Fruit fly (Drosophila melanogaster): Measurements from ENCODE around the gene CG44869.

Gene CG44869

DNA sequence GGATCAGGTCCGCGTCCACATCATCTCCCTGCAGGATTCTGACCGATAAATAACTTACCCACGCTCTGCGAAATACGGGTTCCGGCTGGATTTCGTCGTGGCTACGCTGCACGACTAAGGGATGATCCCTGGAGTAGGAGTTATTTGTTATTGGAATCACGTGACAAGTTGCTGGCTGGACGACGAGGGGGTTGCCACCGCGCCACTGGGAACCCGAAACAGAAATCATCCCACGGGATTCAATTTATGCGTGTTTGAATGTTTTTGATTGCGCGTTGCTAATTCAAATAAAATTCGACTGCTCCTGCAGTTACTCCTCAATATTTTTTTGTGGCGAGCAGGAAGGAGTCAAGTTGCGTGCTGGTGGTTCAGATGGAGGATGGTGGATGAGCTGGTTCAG lies 11.5 kb upstream of the CG44869 start:
- TF ChIP-seq psq (optimal IDR thresholded peaks at IDR 0.05) (no peak), CG8478 (optimal IDR thresholded peaks at IDR 0.05) (no peak)

DNA sequence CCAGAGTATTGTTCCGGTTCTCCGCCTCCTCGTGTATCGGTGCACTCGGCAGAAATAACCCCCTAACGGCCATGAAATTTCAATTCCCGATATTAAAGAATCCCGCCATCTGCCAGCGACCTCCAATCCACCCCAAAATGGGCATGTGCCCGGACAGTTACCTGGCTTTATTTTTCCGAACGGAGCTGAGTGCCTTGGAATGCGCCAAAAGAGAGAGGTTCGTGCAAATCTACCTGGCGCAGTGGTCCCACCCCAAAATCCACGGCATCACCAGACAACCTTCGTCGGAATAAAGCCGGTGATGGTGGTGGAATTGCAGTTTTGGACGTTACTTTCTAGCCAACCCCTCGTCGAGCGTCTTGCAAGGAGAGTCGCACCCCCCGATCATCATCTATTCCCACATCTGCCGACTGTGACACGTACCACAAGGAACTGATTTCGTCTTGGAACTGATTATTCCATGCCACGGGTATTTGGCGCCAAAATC lies 8.6 kb upstream of the CG44869 start:
- TF ChIP-seq Dll (optimal IDR thresholded peaks at IDR 0.05) (no peak), CG8478 (optimal IDR thresholded peaks at IDR 0.05) (no peak)

DNA sequence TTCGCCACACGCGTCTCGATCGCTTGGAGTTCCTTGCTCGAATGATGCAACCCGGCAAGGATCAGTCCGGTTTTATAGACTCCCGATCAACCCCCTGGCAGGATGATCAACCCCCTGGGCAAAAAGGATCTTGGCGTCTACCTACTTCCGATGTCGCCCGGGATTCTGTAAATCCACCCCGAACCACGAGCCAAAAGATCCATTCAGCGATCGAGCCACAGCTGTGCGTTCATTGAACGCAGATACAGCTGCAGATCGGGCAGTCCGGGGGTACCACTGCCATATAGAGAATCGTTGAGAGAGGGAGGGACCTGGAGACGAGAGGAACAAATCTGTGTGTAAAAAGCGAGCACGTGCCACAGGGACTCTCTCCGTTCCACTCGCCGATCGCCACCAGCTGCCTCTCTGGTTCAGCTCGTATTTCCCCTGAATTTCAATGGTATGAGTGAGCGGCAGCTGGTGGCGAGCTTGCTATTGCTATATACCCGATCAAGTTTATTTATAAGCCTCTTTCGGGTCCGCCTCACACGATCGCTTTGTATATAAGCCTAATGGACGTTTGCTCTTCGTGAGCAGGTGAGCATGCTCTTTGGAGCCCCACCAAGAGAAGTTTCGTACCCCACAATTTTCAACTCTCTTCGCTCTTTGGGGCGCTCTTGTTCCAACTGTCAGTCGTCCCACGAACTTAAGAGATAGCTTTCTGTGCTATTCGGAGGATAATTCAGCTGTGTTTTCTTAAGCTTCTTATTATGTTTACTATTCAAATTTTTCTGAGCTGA lies 7.6 kb upstream of the CG44869 start, which contains the start of gene wor:
Gene wor (minus strand): TSS at position 51 of the 779 bp plus-strand sequence.
- TF ChIP-seq CG8478 (optimal IDR thresholded peaks at IDR 0.05) (no peak), EcR (GFP tag; optimal IDR thresholded peaks at IDR 0.05) (peak in 1 of 2 experiments; percentile 51)

DNA sequence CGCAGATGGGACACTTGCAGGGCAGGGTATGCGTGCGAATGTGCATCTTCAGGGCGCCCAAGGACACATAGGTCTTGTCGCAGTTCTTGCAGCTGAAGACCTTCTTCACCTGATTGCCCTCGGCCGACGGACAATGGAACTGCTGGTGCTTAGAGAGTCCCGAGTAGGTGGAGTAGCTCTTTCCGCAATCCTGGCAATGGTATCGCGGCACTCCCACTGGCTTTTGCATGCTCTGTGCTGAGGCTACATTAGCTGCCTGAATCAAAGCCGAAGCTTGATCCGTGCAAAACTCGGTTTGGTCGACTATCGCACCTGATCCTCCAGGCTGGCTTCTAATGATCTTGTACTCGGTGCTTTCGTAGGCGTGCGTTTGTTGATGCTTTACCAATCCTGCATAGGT lies 6.0 kb upstream of the CG44869 start:
- TF ChIP-seq CG8478 (optimal IDR thresholded peaks at IDR 0.05) (no peak), Dll (optimal IDR thresholded peaks at IDR 0.05) (no peak), pan (optimal IDR thresholded peaks at IDR 0.05) (no peak), usp (GFP tag; optimal IDR thresholded peaks at IDR 0.05) (no peak), EcR (GFP tag; optimal IDR thresholded peaks at IDR 0.05) (no peak), psq (optimal IDR thresholded peaks at IDR 0.05) (no peak)

DNA sequence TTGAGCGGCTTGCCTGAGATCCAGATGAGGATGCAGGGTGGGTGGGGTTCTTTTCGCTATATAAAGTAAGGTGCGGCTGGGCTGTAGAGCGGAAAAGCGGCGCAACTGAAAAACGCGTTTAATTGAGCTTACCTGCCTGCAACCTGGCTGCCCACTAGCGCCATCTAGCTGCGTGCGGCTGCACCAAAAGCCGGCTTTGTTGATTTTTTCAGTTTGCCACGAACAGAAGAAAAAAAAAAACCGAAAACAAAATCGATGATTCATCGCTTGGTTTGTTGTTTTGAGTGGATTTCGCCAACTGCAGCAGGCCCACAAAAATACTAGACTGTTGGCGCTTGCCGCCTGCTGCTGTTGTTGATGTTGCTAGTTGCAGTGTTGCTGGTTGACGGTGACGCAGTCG lies 4.3 kb upstream of the CG44869 start:
- TF ChIP-seq EcR (GFP tag; optimal IDR thresholded peaks at IDR 0.05) (no peak), usp (GFP tag; optimal IDR thresholded peaks at IDR 0.05) (no peak), Dll (optimal IDR thresholded peaks at IDR 0.05) (no peak), psq (optimal IDR thresholded peaks at IDR 0.05) (no peak), pan (optimal IDR thresholded peaks at IDR 0.05) (no peak), CG8478 (optimal IDR thresholded peaks at IDR 0.05) (no peak)

DNA sequence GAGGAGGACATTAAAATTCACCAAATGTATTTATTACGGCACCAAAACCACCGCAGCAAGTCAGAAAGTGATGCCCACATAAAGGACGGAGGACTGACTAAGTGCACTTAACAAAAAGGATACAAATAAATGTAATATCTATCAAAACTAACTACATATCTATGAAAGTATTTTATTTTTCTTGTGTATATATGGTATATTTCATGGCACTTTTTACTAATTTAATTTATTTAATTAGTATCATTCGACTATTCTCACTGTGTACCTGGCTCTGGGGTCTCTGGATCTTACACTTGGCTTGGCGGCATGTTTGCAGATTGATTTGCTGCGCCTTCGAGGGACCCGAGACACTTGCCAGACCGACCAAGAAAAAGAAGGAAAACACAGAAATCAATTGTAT lies 4.1 kb downstream of the CG44869 start:
- TF ChIP-seq Dll (optimal IDR thresholded peaks at IDR 0.05): no peak

DNA sequence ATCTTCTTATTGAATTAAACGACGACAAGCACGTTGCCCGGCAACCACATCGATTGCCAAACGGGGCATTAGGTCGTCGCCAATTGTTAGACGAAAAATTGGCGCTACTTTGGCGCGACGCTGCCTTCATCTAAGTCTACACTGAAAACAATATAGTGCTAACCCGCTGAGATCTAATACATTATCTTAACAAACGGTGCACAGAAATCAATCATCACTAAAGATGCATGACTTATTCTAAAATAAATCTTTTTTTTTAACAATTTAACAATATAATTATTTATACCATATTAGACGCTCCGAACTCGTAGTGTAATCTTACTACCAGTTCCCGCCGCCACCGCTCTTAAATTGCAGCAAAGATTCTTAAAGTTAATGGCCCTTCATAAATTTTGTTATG lies 6.3 kb downstream of the CG44869 start:
- TF ChIP-seq psq (optimal IDR thresholded peaks at IDR 0.05): no peak
- TF ChIP-seq CG8478 (optimal IDR thresholded peaks at IDR 0.05): no peak
- TF ChIP-seq pan (optimal IDR thresholded peaks at IDR 0.05): no peak
- TF ChIP-seq Dll (optimal IDR thresholded peaks at IDR 0.05): no peak
- TF ChIP-seq EcR (GFP tag; optimal IDR thresholded peaks at IDR 0.05): no peak
- no peak for TF ChIP-seq usp (GFP tag; optimal IDR thresholded peaks at IDR 0.05)

DNA sequence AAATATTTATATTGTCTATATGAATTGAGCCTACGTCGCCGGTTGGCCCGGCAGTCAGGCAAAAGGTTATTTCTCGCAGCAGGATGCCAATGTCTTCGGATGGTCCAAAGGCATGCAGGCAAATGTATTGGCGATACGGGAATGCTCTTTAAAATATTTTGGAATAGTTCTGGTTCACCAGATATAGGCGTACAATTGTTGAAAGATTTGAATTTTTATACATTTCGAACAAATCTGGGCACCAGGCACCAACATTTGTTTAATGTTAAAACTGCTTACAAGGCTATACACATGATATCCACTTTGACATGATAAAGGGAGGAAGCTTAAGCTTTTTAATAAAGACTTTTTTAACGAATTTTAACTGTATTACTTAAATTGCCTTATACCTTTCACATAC lies 7.9 kb downstream of the CG44869 start:
- TF ChIP-seq Dll (optimal IDR thresholded peaks at IDR 0.05): no peak
- no peak for TF ChIP-seq usp (GFP tag; optimal IDR thresholded peaks at IDR 0.05)
- TF ChIP-seq pan (optimal IDR thresholded peaks at IDR 0.05): no peak
- TF ChIP-seq psq (optimal IDR thresholded peaks at IDR 0.05): no peak
- TF ChIP-seq CG8478 (optimal IDR thresholded peaks at IDR 0.05): no peak
- no peak for TF ChIP-seq EcR (GFP tag; optimal IDR thresholded peaks at IDR 0.05)

DNA sequence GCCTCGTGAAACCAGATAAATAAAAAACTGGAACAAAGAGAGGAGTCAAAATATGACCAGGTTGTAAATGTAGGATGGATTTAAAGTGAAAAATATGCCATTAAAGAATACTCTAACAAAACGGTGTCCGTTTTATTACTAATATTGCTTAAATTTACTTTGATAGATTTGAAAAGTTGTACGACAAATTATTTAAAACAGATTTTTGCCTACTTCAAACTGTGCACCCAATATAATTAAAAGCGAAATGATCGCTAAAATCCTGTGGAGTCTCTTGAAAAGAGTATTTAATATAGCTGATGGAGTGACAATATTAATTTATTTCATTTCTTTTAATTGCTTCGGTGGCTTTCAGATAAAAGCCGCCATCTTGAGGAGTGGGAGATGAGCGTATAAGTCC lies 9.1 kb downstream of the CG44869 start:
- TF ChIP-seq pan (optimal IDR thresholded peaks at IDR 0.05): no peak
- no peak for TF ChIP-seq psq (optimal IDR thresholded peaks at IDR 0.05)
- no peak for TF ChIP-seq CG8478 (optimal IDR thresholded peaks at IDR 0.05)
- TF ChIP-seq Dll (optimal IDR thresholded peaks at IDR 0.05): no peak
- no peak for TF ChIP-seq usp (GFP tag; optimal IDR thresholded peaks at IDR 0.05)
- no peak for TF ChIP-seq EcR (GFP tag; optimal IDR thresholded peaks at IDR 0.05)

DNA sequence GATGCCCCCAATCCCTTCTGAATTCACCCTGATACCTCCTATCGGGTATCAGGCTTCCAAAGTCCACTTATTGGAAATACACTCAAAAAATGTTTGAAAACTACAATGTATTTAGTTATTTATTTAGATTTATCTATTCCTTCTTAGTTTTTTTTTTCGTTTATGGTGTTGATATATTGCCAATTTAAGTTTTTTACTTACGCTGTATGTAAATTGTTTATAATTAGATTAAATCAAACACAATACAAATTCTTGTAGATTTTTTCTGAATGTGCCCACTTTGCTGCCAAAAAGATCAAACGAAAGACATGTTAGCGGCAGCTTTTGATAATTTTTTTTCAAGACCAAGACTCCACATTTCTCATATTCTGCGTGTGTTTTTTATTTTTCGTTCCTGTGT lies 10.6 kb downstream of the CG44869 start:
- TF ChIP-seq Dll (optimal IDR thresholded peaks at IDR 0.05) (no peak), usp (GFP tag; optimal IDR thresholded peaks at IDR 0.05) (no peak), pan (optimal IDR thresholded peaks at IDR 0.05) (no peak), EcR (GFP tag; optimal IDR thresholded peaks at IDR 0.05) (no peak), CG8478 (optimal IDR thresholded peaks at IDR 0.05) (no peak), psq (optimal IDR thresholded peaks at IDR 0.05) (no peak)

DNA sequence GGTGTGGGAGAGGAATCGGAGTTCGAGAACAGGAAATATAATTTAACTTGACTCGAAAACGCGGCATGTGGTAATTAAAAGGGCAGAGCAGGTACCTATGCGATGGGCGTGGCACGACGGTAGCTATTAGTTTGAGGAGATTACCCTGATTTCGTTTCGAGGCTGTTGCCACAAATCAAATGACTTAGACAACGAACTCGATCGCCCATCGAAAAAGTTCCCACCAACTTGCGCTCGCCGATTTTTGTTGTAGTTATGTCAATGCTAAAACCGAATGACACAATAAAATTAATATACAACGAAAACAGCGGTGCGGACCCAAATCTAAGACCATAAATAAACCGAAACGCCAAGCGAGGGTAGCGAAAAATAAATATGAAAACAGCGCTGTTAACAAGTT lies 11.1 kb downstream of the CG44869 start:
- TF ChIP-seq Dll (optimal IDR thresholded peaks at IDR 0.05) (no peak), EcR (GFP tag; optimal IDR thresholded peaks at IDR 0.05) (no peak), pan (optimal IDR thresholded peaks at IDR 0.05) (no peak), usp (GFP tag; optimal IDR thresholded peaks at IDR 0.05) (no peak), psq (optimal IDR thresholded peaks at IDR 0.05) (no peak), CG8478 (optimal IDR thresholded peaks at IDR 0.05) (no peak)

DNA sequence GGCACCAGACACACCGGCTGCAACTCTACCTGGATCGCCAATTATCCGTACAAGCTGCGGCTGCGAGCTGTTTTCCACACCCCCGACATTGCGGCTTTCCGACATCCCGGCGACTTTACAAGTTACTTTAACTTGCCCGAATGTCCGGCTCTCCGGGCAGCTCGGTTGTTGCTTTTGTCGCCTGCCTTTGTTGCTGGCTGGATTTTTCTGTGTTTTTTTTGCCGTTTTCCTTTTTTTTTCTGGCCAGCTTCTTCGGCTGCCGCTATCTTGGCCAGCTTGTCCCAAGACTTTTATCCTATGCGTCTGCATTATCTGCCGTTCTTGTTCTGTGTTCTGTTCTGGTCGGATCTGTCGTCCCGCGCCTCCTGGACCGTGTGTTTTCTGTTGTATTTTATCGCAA lies 12.2 kb downstream of the CG44869 start:
- TF ChIP-seq Dll (optimal IDR thresholded peaks at IDR 0.05): no peak
- TF ChIP-seq CG8478 (optimal IDR thresholded peaks at IDR 0.05): no peak
- no peak for TF ChIP-seq psq (optimal IDR thresholded peaks at IDR 0.05)
- TF ChIP-seq pan (optimal IDR thresholded peaks at IDR 0.05): no peak
- no peak for TF ChIP-seq EcR (GFP tag; optimal IDR thresholded peaks at IDR 0.05)
- no peak for TF ChIP-seq usp (GFP tag; optimal IDR thresholded peaks at IDR 0.05)

DNA sequence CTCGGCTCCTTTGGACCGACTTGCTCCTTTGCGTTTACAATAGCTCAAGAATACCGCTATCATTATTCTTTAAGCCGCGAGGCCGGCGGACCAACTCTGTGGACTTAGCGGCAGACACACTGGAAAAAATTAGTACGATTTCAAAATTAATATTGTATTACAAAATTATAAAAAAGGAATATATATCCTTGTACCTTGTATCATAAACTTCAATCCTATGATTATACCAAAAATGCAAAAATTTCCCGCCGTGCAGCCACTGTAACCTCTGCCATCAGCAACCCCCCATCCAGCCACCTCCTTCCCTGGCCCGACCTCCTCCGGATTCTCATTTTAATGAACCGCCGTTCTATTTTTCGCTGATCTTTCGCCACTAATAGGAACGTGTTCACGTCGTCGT lies 13.6 kb downstream of the CG44869 start:
- TF ChIP-seq Dll (optimal IDR thresholded peaks at IDR 0.05): no peak
- TF ChIP-seq EcR (GFP tag; optimal IDR thresholded peaks at IDR 0.05): no peak
- TF ChIP-seq pan (optimal IDR thresholded peaks at IDR 0.05): no peak
- no peak for TF ChIP-seq CG8478 (optimal IDR thresholded peaks at IDR 0.05)
- no peak for TF ChIP-seq usp (GFP tag; optimal IDR thresholded peaks at IDR 0.05)
- TF ChIP-seq psq (optimal IDR thresholded peaks at IDR 0.05): no peak
